Worm (Caenorhabditis elegans) whole organism, early embryonic: ENCODE measurements around the gene K12H6.4.

Experiments used
- ets-7 ChIP-seq: sonication (generic microtip); optimal IDR thresholded peaks from 2 replicates; lab custom pipeline; 2016; ENCODE audit warnings: missing genotype, missing genetic modification characterization, missing compliant biosample characterization
- hmbx-1 ChIP-seq: sonication (generic microtip); optimal IDR thresholded peaks from 2 replicates; lab custom pipeline; 2016; ENCODE audit warnings: mild to moderate bottlenecking, missing genetic modification characterization, missing compliant biosample characterization
- hmg-4 ChIP-seq: fragments of 200-800 bp; sonication (Bioruptor generic); optimal IDR thresholded peaks from 2 replicates; lab custom pipeline; 2018; ENCODE audit warnings: mild to moderate bottlenecking, missing genetic modification characterization, missing compliant biosample characterization
- tra-4 ChIP-seq: sonication (generic microtip); optimal IDR thresholded peaks from 2 replicates; lab custom pipeline; 2017; ENCODE audit warnings: missing genetic modification characterization, missing compliant biosample characterization

DNA sequence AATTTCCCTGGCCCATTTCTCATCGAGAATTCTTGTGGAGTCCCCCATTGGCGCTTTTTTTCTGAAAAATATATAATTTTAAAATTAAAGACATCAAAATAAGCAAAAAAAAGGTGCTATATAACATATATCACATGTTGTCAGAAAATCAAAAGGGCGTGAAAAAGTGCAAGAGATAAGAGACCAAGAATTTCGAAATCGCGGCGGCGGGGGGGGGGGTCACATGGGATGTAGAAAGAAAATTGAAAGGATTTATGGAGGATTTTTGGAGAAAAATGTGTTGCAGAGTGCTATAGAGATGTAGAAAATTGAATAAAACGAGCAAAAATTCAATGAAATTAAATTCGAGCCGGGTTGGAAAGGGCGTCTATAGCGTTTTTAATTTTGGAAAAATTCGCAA lies 7.1 kb upstream of the K12H6.4 start, which contains the start of gene K12H6.6:
- no peak for TF ChIP-seq hmbx-1 (tag; lab: Kevin White, UChicago)
- no peak for TF ChIP-seq tra-4 (tag; lab: Kevin White, UChicago)
- no peak for TF ChIP-seq ets-7 (tag; lab: Kevin White, UChicago)
- no peak for TF ChIP-seq hmg-4 (GFP tag; lab: Kevin White, UChicago)
